Worm (Caenorhabditis elegans): Measurements from ENCODE around the gene dsl-4.
A peak's percentile ranks its signal among the peaks of the same experiment; 100 is the strongest.

The dsl-4 gene

DNA sequence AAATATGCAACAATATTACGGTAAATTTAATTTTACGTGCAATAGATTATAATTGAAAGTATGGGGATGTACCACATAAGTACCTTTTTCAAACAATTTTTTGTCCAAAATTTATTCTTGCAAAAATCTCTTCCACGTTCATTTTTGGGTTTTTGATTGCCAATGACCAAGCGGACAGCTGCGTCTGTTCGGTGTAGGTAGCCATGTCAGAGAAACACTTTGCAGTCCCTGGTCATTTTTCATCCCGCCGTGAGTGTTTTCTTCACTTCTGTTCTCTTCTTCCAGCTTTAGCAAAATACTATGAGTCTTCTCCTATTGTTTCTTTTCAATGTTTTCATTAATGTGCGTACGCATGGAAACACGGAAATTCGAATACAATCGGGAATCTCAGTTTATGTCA is at the start of gene dsl-4:
dsl-4 (plus strand) TSS at position 301 of the 400 bp plus-strand sequence.
- TF ChIP-seq ztf-4 (tag; optimal IDR thresholded peaks at IDR 0.05): no peak
- TF ChIP-seq ZK546.5 (tag; optimal IDR thresholded peaks at IDR 0.05): no peak
- no peak for TF ChIP-seq aly-2 (tag; optimal IDR thresholded peaks at IDR 0.05)
- no peak for TF ChIP-seq R02D3.7 (tag; optimal IDR thresholded peaks at IDR 0.05)
- TF ChIP-seq unc-62 (GFP tag; optimal IDR thresholded peaks at IDR 0.05): no peak
- no peak for TF ChIP-seq lin-15B (tag; optimal IDR thresholded peaks at IDR 0.05)
- TF ChIP-seq nhr-77 (tag; optimal IDR thresholded peaks at IDR 0.05): no peak
- TF ChIP-seq elt-1 (tag; optimal IDR thresholded peaks at IDR 0.05): no peak
- TF ChIP-seq ztf-11 (tag; optimal IDR thresholded peaks at IDR 0.05): no peak
- TF ChIP-seq fos-1 (tag; optimal IDR thresholded peaks at IDR 0.05): no peak
- TF ChIP-seq unc-39 (tag; optimal IDR thresholded peaks at IDR 0.05): no peak

ce11 chrX:14044362-14044761 is 45.8 kb upstream of the dsl-4 start:
- TF ChIP-seq fkh-10 (GFP tag; optimal IDR thresholded peaks at IDR 0.05) (no peak), lin-39 (tag; optimal IDR thresholded peaks at IDR 0.05) (peak; percentile 7)

ce11 chrX:14047609-14048008 is 42.6 kb upstream of the dsl-4 start:
- no peak for TF ChIP-seq elt-2 (tag; optimal IDR thresholded peaks at IDR 0.05)
- TF ChIP-seq ceh-28 (tag; optimal IDR thresholded peaks at IDR 0.05): no peak
- TF ChIP-seq nhr-28 (tag; optimal IDR thresholded peaks at IDR 0.05): no peak
- no peak for TF ChIP-seq mml-1 (tag; optimal IDR thresholded peaks at IDR 0.05)
- TF ChIP-seq lin-39 (tag; optimal IDR thresholded peaks at IDR 0.05): peak; percentile 2
- peak; percentile 59 for TF ChIP-seq fkh-10 (GFP tag; optimal IDR thresholded peaks at IDR 0.05)
- no peak for TF ChIP-seq nhr-237 (tag; optimal IDR thresholded peaks at IDR 0.05)

DNA sequence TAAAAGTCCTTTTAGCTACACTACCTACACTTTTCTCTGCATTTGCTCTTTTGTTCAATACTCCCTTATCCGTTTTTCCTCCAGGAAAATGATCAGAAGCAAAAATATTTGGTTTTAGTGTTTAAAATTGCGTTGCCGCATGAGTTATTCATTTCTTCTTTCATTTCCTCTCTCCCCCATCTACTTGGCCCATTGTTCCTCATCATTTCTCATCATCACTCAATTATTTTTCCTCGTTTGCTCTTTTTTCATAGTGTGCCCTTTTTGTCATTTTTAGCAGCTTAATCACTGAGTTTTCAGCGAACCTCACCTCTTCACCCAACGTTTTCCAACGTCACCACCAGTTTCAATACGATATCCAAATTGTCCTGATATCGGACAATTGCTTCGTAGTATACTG is 41.0 kb upstream of the dsl-4 start, which contains the start of gene dyc-1:
dyc-1 (plus strand) TSS at position 301 of the 400 bp plus-strand sequence.
- TF ChIP-seq elt-2 (tag; optimal IDR thresholded peaks at IDR 0.05) (no peak), tbx-2 (tag; optimal IDR thresholded peaks at IDR 0.05) (no peak), ZK546.5 (tag; optimal IDR thresholded peaks at IDR 0.05) (no peak), ceh-16 (tag; optimal IDR thresholded peaks at IDR 0.05) (no peak)

DNA sequence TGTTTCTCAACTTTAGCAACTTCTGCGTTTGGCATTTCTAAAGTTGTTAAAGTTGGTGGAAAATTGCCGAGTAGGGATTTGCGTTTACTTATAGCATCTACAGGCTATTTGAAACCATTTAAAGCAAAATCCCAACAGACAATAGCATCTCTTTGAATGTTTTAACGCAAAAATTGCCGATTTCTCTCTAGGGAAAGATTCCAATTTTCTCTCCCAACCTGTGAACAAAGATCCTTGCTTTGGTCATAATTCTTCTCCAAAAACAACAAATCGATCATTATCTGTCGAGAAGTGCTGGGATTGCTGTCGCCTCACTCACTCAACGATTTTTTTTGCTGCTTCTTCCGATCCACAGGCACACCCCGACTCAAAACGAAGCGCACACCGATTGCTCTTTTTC is 36.4 kb upstream of the dsl-4 start:
- TF ChIP-seq ceh-16 (tag; optimal IDR thresholded peaks at IDR 0.05) (no peak), ZK546.5 (tag; optimal IDR thresholded peaks at IDR 0.05) (no peak), hmg-11 (tag; optimal IDR thresholded peaks at IDR 0.05) (no peak), elt-3 (tag; optimal IDR thresholded peaks at IDR 0.05) (no peak), ceh-82 (tag; optimal IDR thresholded peaks at IDR 0.05) (no peak), nhr-76 (tag; optimal IDR thresholded peaks at IDR 0.05) (no peak), eor-1 (tag; optimal IDR thresholded peaks at IDR 0.05) (no peak), pha-4 (tag; optimal IDR thresholded peaks at IDR 0.05) (no peak), fkh-2 (tag; optimal IDR thresholded peaks at IDR 0.05) (no peak), unc-62 (GFP tag; optimal IDR thresholded peaks at IDR 0.05) (no peak), nhr-23 (tag; optimal IDR thresholded peaks at IDR 0.05) (no peak), nhr-77 (tag; optimal IDR thresholded peaks at IDR 0.05) (no peak), snpc-4 (tag; optimal IDR thresholded peaks at IDR 0.05) (no peak), mml-1 (tag; optimal IDR thresholded peaks at IDR 0.05) (no peak), ceh-9 (tag; optimal IDR thresholded peaks at IDR 0.05) (no peak), nhr-43 (tag; optimal IDR thresholded peaks at IDR 0.05; ENCODE audit: poor library complexity, severe bottlenecking) (no peak)

DNA sequence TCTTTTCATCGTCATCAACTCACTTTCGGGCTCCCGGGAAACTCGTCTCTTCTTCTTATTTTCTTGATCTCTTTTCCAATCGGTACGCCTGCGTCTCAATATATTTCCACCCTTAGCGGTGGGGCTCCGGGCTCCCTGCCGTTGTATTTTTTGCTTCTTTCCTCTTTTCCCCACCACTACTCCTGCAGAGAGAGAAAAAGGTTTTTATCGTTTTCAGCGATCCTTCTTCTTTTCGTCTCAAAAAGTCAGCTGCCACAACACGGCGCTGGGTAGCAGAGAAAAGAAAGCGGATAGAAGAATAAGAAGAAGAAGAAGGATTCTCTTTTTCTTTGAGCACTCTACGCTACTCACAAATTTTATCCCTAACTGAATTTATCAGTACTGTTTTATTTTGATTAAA is 35.4 kb upstream of the dsl-4 start:
- TF ChIP-seq mml-1 (tag; optimal IDR thresholded peaks at IDR 0.05): no peak
- no peak for TF ChIP-seq nhr-11 (tag; optimal IDR thresholded peaks at IDR 0.05)

DNA sequence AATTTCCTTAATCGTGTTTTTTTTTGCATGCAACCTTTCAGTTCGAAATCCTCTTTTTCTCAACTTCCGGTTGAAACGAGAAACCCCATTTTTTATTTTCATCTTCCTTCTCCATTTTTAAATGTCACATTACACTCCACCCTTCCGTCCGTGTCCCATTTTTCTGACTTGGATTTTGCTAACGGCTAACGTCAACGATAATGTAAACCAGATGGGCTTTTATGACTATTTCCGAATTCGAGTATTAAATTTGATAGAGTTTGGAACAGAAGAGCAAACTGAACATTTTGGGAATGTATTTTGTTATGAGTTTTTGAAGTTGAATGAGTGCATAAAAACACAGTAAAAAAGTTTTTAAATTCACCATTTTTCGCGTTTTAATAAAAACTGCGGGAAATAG is 34.5 kb upstream of the dsl-4 start:
- TF ChIP-seq nhr-77 (tag; optimal IDR thresholded peaks at IDR 0.05) (no peak), ztf-4 (tag; optimal IDR thresholded peaks at IDR 0.05) (no peak), zag-1 (tag; optimal IDR thresholded peaks at IDR 0.05) (no peak), mdl-1 (tag; optimal IDR thresholded peaks at IDR 0.05) (no peak)

Data from whole organism, L3 larva.